Fruit fly (Drosophila melanogaster) whole organism: Measurements from ENCODE around the gene smg.

Experiments
- Dll ChIP-seq: fragments of >200 bp; optimal IDR thresholded peaks from 2 replicates; lab custom pipeline; 2017
- psq ChIP-seq: fragments of >200 bp; optimal IDR thresholded peaks from 2 replicates; lab custom pipeline; 2017

DNA sequence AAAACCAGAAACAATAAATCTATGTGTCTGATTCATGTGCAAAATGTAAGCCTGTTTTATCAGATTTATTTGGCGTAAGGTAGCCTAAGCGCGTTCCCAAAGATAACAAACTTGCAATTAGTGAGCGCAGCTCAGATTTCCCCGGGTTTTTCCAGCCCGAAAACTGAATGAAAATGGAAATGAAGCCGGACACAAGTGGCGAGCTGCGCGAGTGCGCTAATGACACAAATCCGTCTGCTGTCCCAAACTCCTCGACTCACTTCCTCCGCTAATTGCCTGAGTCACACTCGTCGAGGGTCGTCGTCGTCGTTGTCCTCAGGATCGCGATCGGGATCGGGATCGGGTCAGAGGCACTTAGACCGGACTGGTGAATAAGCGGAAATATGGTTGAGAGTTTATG, 4.7 kb upstream of the smg start:
- TF ChIP-seq psq (lab: Kevin White, UChicago) (no peak), Dll (lab: Kevin White, UChicago) (no peak)
